Worm (Caenorhabditis elegans) whole organism, dauer: Measurements from ENCODE around the gene bgal-2.

Experiments
- unc-62 ChIP-seq: sonication (generic microtip); optimal IDR thresholded peaks from 2 replicates; lab custom pipeline; 2017; ENCODE audit warnings: missing biosample characterization, missing genetic modification reagents, missing genetic modification characterization

Gene bgal-2

ce11 chrX:6784181-6784580 is at the start of gene bgal-2:
TSS of gene bgal-2 (plus strand) at chrX:6784411.
- TF ChIP-seq unc-62 (GFP tag; lab: Kevin White, UChicago): no peak

ce11 chrX:6735494-6735893 is 48.7 kb upstream of the bgal-2 start:
- no peak for TF ChIP-seq unc-62 (GFP tag; lab: Kevin White, UChicago)

- no peak for TF ChIP-seq unc-62 (GFP tag; lab: Kevin White, UChicago)
Observed at ce11 chrX:6736358-6736991, 47.7 kb upstream of the bgal-2 start.

ce11 chrX:6737329-6738008 is 46.7 kb upstream of the bgal-2 start:
- peak; percentile 18 for TF ChIP-seq unc-62 (GFP tag; lab: Kevin White, UChicago)

ce11 chrX:6738535-6738934 is 45.7 kb upstream of the bgal-2 start:
- TF ChIP-seq unc-62 (GFP tag; lab: Kevin White, UChicago): no peak

- TF ChIP-seq unc-62 (GFP tag; lab: Kevin White, UChicago): no peak
Observed at ce11 chrX:6739034-6740008, 44.9 kb upstream of the bgal-2 start.

ce11 chrX:6740282-6740982 is 43.8 kb upstream of the bgal-2 start:
- TF ChIP-seq unc-62 (GFP tag; lab: Kevin White, UChicago): no peak

ce11 chrX:6740983-6741365 is 43.2 kb upstream of the bgal-2 start:
- no peak for TF ChIP-seq unc-62 (GFP tag; lab: Kevin White, UChicago)

ce11 chrX:6741532-6741931 is 42.7 kb upstream of the bgal-2 start:
- no peak for TF ChIP-seq unc-62 (GFP tag; lab: Kevin White, UChicago)

- TF ChIP-seq unc-62 (GFP tag; lab: Kevin White, UChicago): no peak
Observed at ce11 chrX:6742011-6742683, 42.1 kb upstream of the bgal-2 start, which contains the start of gene mdl-1. TSS of gene mdl-1 (plus strand) at chrX:6742351.

- no peak for TF ChIP-seq unc-62 (GFP tag; lab: Kevin White, UChicago)
Observed at ce11 chrX:6742891-6743290, 41.3 kb upstream of the bgal-2 start.

- TF ChIP-seq unc-62 (GFP tag; lab: Kevin White, UChicago): no peak
Observed at ce11 chrX:6743344-6743743, 40.9 kb upstream of the bgal-2 start.

- no peak for TF ChIP-seq unc-62 (GFP tag; lab: Kevin White, UChicago)
Observed at ce11 chrX:6743853-6744346, 40.3 kb upstream of the bgal-2 start.

- no peak for TF ChIP-seq unc-62 (GFP tag; lab: Kevin White, UChicago)
Observed at ce11 chrX:6744537-6744936, 39.7 kb upstream of the bgal-2 start.

- TF ChIP-seq unc-62 (GFP tag; lab: Kevin White, UChicago): no peak
Observed at ce11 chrX:6744978-6745377, 39.2 kb upstream of the bgal-2 start.
